Fruit fly (Drosophila melanogaster) whole organism, embryonic: ENCODE data around the gene CG42792.
A peak's percentile ranks its signal among the peaks of the same experiment; 100 is the strongest.

Source experiments
- Asciz ChIP-seq: fragments of 200-800 bp; sonication (Bioruptor generic); optimal IDR thresholded peaks from 2 replicates; lab custom pipeline; 2017; ENCODE audit warnings: missing biosample characterization, mild to moderate bottlenecking, missing genetic modification characterization, missing genetic modification reagents
- B-H2 ChIP-seq: fragments of 200-800 bp; sonication (Bioruptor generic); optimal IDR thresholded peaks from 2 replicates; lab custom pipeline; 2018; ENCODE audit warnings: missing biosample characterization, mild to moderate bottlenecking, missing genetic modification characterization
- BtbVII ChIP-seq: fragments of 200-800 bp; sonication (Bioruptor generic); optimal IDR thresholded peaks from 3 replicates; lab custom pipeline; 2017; ENCODE audit warnings: missing biosample characterization, mild to moderate bottlenecking, missing genetic modification characterization
- CG11723 ChIP-seq: fragments of 200-800 bp; sonication (Bioruptor generic); optimal IDR thresholded peaks from 2 replicates; lab custom pipeline; 2017; ENCODE audit warnings: missing biosample characterization, mild to moderate bottlenecking, missing genetic modification characterization
- CG12299 ChIP-seq: fragments of 200-800 bp; sonication (Bioruptor generic); optimal IDR thresholded peaks from 2 replicates; lab custom pipeline; 2018; ENCODE audit warnings: missing biosample characterization, mild to moderate bottlenecking, missing genetic modification characterization
- CG13775 ChIP-seq: fragments of 200-800 bp; sonication (Bioruptor generic); optimal IDR thresholded peaks from 3 replicates; lab custom pipeline; 2017; ENCODE audit warnings: missing biosample characterization, mild to moderate bottlenecking, missing genetic modification characterization
- CG18476 ChIP-seq: fragments of 200-800 bp; sonication (Bioruptor generic); optimal IDR thresholded peaks from 2 replicates; lab custom pipeline; 2016; ENCODE audit warnings: missing biosample characterization, mild to moderate bottlenecking, missing genetic modification characterization
- CG31388 ChIP-seq: fragments of 200-800 bp; sonication (Bioruptor generic); optimal IDR thresholded peaks from 2 replicates; lab custom pipeline; 2016; ENCODE audit warnings: missing biosample characterization, missing genetic modification characterization
- CG33213 ChIP-seq: fragments of 200-800 bp; sonication (Bioruptor generic); optimal IDR thresholded peaks from 3 replicates; lab custom pipeline; 2016; ENCODE audit warnings: missing biosample characterization, missing genetic modification characterization
- CG6254 ChIP-seq: fragments of 200-800 bp; sonication (Bioruptor generic); optimal IDR thresholded peaks from 3 replicates; lab custom pipeline; 2017; ENCODE audit warnings: mild to moderate bottlenecking, missing biosample characterization, missing genetic modification reagents, missing genetic modification characterization
- CG6854 ChIP-seq: fragments of 200-800 bp; sonication (Bioruptor generic); optimal IDR thresholded peaks from 3 replicates; lab custom pipeline; 2017; ENCODE audit warnings: missing biosample characterization, mild to moderate bottlenecking, missing genetic modification characterization
- CG7839 ChIP-seq: fragments of 200-800 bp; sonication (Bioruptor generic); optimal IDR thresholded peaks from 3 replicates; lab custom pipeline; 2018; ENCODE audit warnings: missing biosample characterization, mild to moderate bottlenecking, missing genetic modification characterization, moderate library complexity
- CG8359 ChIP-seq: fragments of 200-800 bp; sonication (Bioruptor generic); optimal IDR thresholded peaks from 2 replicates; lab custom pipeline; 2017; ENCODE audit warnings: missing biosample characterization, mild to moderate bottlenecking, missing genetic modification characterization, borderline replicate concordance
- CG9437 ChIP-seq: fragments of 200-800 bp; sonication (Bioruptor generic); optimal IDR thresholded peaks from 2 replicates; lab custom pipeline; 2018; ENCODE audit warnings: missing biosample characterization, mild to moderate bottlenecking, missing genetic modification characterization
- D ChIP-seq, 2 experiments: fragments of 200-800 bp in 1 of 2; fragments of >200 bp in 1 of 2; sonication (Bioruptor generic) in 1 of 2; optimal IDR thresholded peaks; 2 replicates in 1 of 2; 3 replicates in 1 of 2; lab custom pipeline; 2017; ENCODE audit warnings: mild to moderate bottlenecking in 1 of 2, missing biosample characterization in 1 of 2, missing genetic modification characterization in 1 of 2, missing genetic modification reagents in 1 of 2
- Fer1 ChIP-seq: fragments of 200-800 bp; sonication (Bioruptor generic); optimal IDR thresholded peaks from 2 replicates; lab custom pipeline; 2017; ENCODE audit warnings: missing biosample characterization, mild to moderate bottlenecking, missing genetic modification characterization
- HHEX ChIP-seq: fragments of 200-800 bp; sonication (Bioruptor generic); optimal IDR thresholded peaks from 3 replicates; lab custom pipeline; 2017; ENCODE audit warnings: missing biosample characterization, mild to moderate bottlenecking, missing genetic modification characterization, missing genetic modification reagents
- HmgZ ChIP-seq: fragments of 200-800 bp; sonication (Bioruptor generic); optimal IDR thresholded peaks from 2 replicates; lab custom pipeline; 2018; ENCODE audit warnings: missing biosample characterization, mild to moderate bottlenecking, missing genetic modification characterization
- Hr3 ChIP-seq: fragments of 200-800 bp; sonication (Bioruptor generic); optimal IDR thresholded peaks from 3 replicates; lab custom pipeline; 2016; ENCODE audit warnings: missing biosample characterization, missing genetic modification characterization
- MTF-1 ChIP-seq: fragments of 200-800 bp; sonication (Bioruptor generic); optimal IDR thresholded peaks from 2 replicates; lab custom pipeline; 2018; ENCODE audit warnings: missing biosample characterization, mild to moderate bottlenecking, missing genetic modification characterization, borderline replicate concordance
- Med ChIP-seq: fragments of 200-800 bp; sonication (Bioruptor generic); peaks from one replicate; lab custom pipeline; 2016; ENCODE audit warnings: missing biosample characterization, missing genetic modification characterization, mild to moderate bottlenecking, inconsistent platforms, moderate library complexity
- Nf-YC ChIP-seq: fragments of 200-800 bp; optimal IDR thresholded peaks from 3 replicates; lab custom pipeline; 2019; ENCODE audit warnings: missing biosample characterization, mild to moderate bottlenecking, missing genetic modification characterization, moderate library complexity
- PHDP ChIP-seq: fragments of 200-800 bp; sonication (Bioruptor generic); optimal IDR thresholded peaks from 3 replicates; lab custom pipeline; 2018; ENCODE audit warnings: missing biosample characterization, mild to moderate bottlenecking, missing genetic modification characterization, moderate library complexity
- Scr ChIP-seq: fragments of 200-800 bp; sonication (Bioruptor generic); IDR thresholded peaks from 2 replicates; pipeline ENCODE4 v1.3.6; 2022; ENCODE audit warnings: missing biosample characterization, missing genetic modification characterization; ENCODE audit not compliant: partially characterized antibody
- Sox100B ChIP-seq: fragments of 200-800 bp; sonication (Bioruptor generic); optimal IDR thresholded peaks from 3 replicates; lab custom pipeline; 2018; ENCODE audit warnings: missing biosample characterization, mild to moderate bottlenecking, missing genetic modification characterization
- Stat92E ChIP-seq, 3 experiments: fragments of >200 bp in 2 of 3; fragments of 200-800 bp in 1 of 3; sonication (Bioruptor generic) in 1 of 3; optimal IDR thresholded peaks; 2 replicates each; lab custom pipeline; 2017 to 2019; ENCODE audit warnings: missing biosample characterization in 3 of 3, missing genetic modification characterization in 3 of 3, mild to moderate bottlenecking in 1 of 3, moderate library complexity in 1 of 3
- abd-A ChIP-seq: fragments of 200-800 bp; sonication (Bioruptor generic); optimal IDR thresholded peaks from 3 replicates; lab custom pipeline; 2019; ENCODE audit warnings: missing biosample characterization, mild to moderate bottlenecking, missing genetic modification characterization, moderate library complexity
- ato ChIP-seq: fragments of 200-800 bp; sonication (Bioruptor generic); IDR thresholded peaks from 2 replicates; pipeline ENCODE4 v1.3.6; 2022; ENCODE audit warnings: missing biosample characterization, missing genetic modification characterization; ENCODE audit not compliant: partially characterized antibody
- chinmo ChIP-seq: fragments of 200-800 bp; sonication (Bioruptor generic); IDR thresholded peaks from 4 replicates; pipeline ENCODE4 v1.3.6; 2022; ENCODE audit warnings: missing biosample characterization, missing genetic modification characterization; ENCODE audit not compliant: partially characterized antibody
- crc ChIP-seq: fragments of 200-800 bp; sonication (Bioruptor generic); optimal IDR thresholded peaks from 2 replicates; lab custom pipeline; 2016; ENCODE audit warnings: missing biosample characterization, missing genetic modification characterization
- esg ChIP-seq: fragments of 200-800 bp; sonication (Bioruptor generic); conservative IDR thresholded peaks from 2 replicates; pipeline ENCODE4 v1.3.6; 2022; ENCODE audit warnings: missing biosample characterization, missing genetic modification characterization
- fd3F ChIP-seq: fragments of 200-800 bp; sonication (Bioruptor generic); optimal IDR thresholded peaks from 2 replicates; lab custom pipeline; 2018; ENCODE audit warnings: missing biosample characterization, mild to moderate bottlenecking, missing genetic modification characterization, moderate library complexity
- fd96Cb ChIP-seq: fragments of 200-800 bp; sonication (Bioruptor generic); optimal IDR thresholded peaks from 2 replicates; lab custom pipeline; 2018; ENCODE audit warnings: missing biosample characterization, mild to moderate bottlenecking, missing genetic modification characterization, moderate library complexity
- gro ChIP-seq: fragments of 200-800 bp; sonication (Bioruptor generic); optimal IDR thresholded peaks from 2 replicates; lab custom pipeline; 2016; ENCODE audit warnings: missing biosample characterization, missing genetic modification characterization
- hth ChIP-seq: fragments of >200 bp; optimal IDR thresholded peaks from 2 replicates; lab custom pipeline; 2017; ENCODE audit warnings: inconsistent platforms
- jing ChIP-seq: fragments of 200-800 bp; sonication (Bioruptor generic); optimal IDR thresholded peaks from 2 replicates; lab custom pipeline; 2018; ENCODE audit warnings: missing biosample characterization, mild to moderate bottlenecking, missing genetic modification characterization
- lab ChIP-seq: fragments of 200-800 bp; sonication (Bioruptor generic); optimal IDR thresholded peaks from 3 replicates; lab custom pipeline; 2017; ENCODE audit warnings: missing biosample characterization, missing genetic modification characterization, mild to moderate bottlenecking, moderate library complexity, missing genetic modification reagents
- lola ChIP-seq, 3 experiments: fragments of >200 bp in 2 of 3; fragments of 200-800 bp in 1 of 3; sonication (Bioruptor generic) in 1 of 3; optimal IDR thresholded peaks; 2 replicates each; lab custom pipeline; 2017 to 2019; ENCODE audit warnings: missing biosample characterization in 3 of 3, missing genetic modification characterization in 3 of 3, mild to moderate bottlenecking in 1 of 3, moderate library complexity in 1 of 3
- nau ChIP-seq: fragments of 200-800 bp; sonication (Bioruptor generic); optimal IDR thresholded peaks from 3 replicates; lab custom pipeline; 2017; ENCODE audit warnings: missing biosample characterization, mild to moderate bottlenecking, missing genetic modification characterization, missing genetic modification reagents
- rib ChIP-seq: fragments of 200-800 bp; sonication (Bioruptor generic); IDR thresholded peaks from 2 replicates; pipeline ENCODE4 v1.3.6; 2022; ENCODE audit warnings: missing biosample characterization, missing genetic modification characterization
- shn ChIP-seq: fragments of 200-800 bp; sonication (Bioruptor generic); optimal IDR thresholded peaks from 3 replicates; lab custom pipeline; 2016; ENCODE audit warnings: missing biosample characterization, missing genetic modification characterization
- slbo ChIP-seq: fragments of 200-800 bp; sonication (Bioruptor generic); IDR thresholded peaks from 2 replicates; pipeline ENCODE4 v1.3.6; 2022; ENCODE audit warnings: missing biosample characterization, missing genetic modification characterization
- tna ChIP-seq: fragments of 200-800 bp; sonication (Bioruptor generic); IDR thresholded peaks from 2 replicates; pipeline ENCODE4 v1.3.6; 2022; ENCODE audit warnings: missing biosample characterization, missing genetic modification characterization; ENCODE audit not compliant: partially characterized antibody
- twi ChIP-seq: fragments of 200-800 bp; optimal IDR thresholded peaks from 2 replicates; lab custom pipeline; 2019; ENCODE audit warnings: missing biosample characterization, mild to moderate bottlenecking, missing genetic modification characterization, moderate library complexity
- unpg ChIP-seq: fragments of 200-800 bp; sonication (Bioruptor generic); optimal IDR thresholded peaks from 3 replicates; lab custom pipeline; 2018; ENCODE audit warnings: missing biosample characterization, mild to moderate bottlenecking, missing genetic modification characterization, moderate library complexity
- vvl ChIP-seq: fragments of 200-800 bp; sonication (Bioruptor generic); IDR thresholded peaks from 2 replicates; pipeline ENCODE4 v1.3.6; 2022; ENCODE audit warnings: missing biosample characterization, missing genetic modification characterization

Gene CG42792

dm6 chr2L:15908496-15909276 lies 43.4 kb upstream of the CG42792 start (continued):
- TF ChIP-seq CG11723 (GFP tag; lab: Kevin White, UChicago) (no peak), Med (peak; percentile 88), Stat92E (GFP tag; optimal IDR thresholded peaks at IDR 0.05; lab: Kevin White, UChicago) (peak in 1 of 3 experiments; percentile 84), Scr (GFP tag; lab: Robert Waterston, UW) (0 out of 2 replicates have a peak, but pooled peaks have one; percentile 13), shn (GFP tag; lab: Kevin White, UChicago) (no peak), twi (peak; percentile 26), lab (GFP tag; lab: Kevin White, UChicago) (peak; percentile 56), CG12299 (tag; lab: Kevin White, UChicago) (peak; percentile 49), fd3F (peak; percentile 37), D (optimal IDR thresholded peaks at IDR 0.05; lab: Kevin White, UChicago) (no peak), D (GFP tag; optimal IDR thresholded peaks at IDR 0.05; lab: Kevin White, UChicago) (peak; percentile 37), tna (GFP tag; lab: Robert Waterston, UW) (0 out of 2 replicates have a peak, but pooled peaks have one; percentile 42), esg (0 out of 2 replicates have a peak, but pooled peaks have one; percentile 4), HHEX (GFP tag; lab: Kevin White, UChicago) (peak; percentile 12), CG18476 (GFP tag; lab: Kevin White, UChicago) (peak; percentile 12), CG33213 (GFP tag; lab: Kevin White, UChicago) (peak; percentile 4), lola (GFP tag; optimal IDR thresholded peaks at IDR 0.05; lab: Kevin White, UChicago) (peak in 1 of 3 experiments; percentile 43), abd-A (peak; percentile 99), BtbVII (GFP tag; lab: Kevin White, UChicago) (peak; percentile 9), slbo (GFP tag; lab: Robert Waterston, UW) (peak; percentile 50), CG6254 (GFP tag; lab: Kevin White, UChicago) (peak; percentile 35), CG7839 (tag; lab: Kevin White, UChicago) (peak; percentile 78), B-H2 (GFP tag; lab: Kevin White, UChicago) (peak; percentile 61), chinmo (GFP tag; lab: Robert Waterston, UW) (peak; percentile 98), ato (GFP tag; lab: Robert Waterston, UW) (peak; percentile 45; the same call in 1 of the 2 replicates), CG9437 (GFP tag; lab: Kevin White, UChicago) (peak; percentile 79), rib (0 out of 2 replicates have a peak, but pooled peaks have one; percentile 22), unpg (GFP tag; lab: Kevin White, UChicago) (peak; percentile 72), nau (GFP tag; lab: Kevin White, UChicago) (peak; percentile 8), HmgZ (tag; lab: Kevin White, UChicago) (peak; percentile 61), Nf-YC (tag; lab: Kevin White, UChicago) (peak; percentile 58), Asciz (GFP tag; lab: Kevin White, UChicago) (peak; percentile 65), CG13775 (GFP tag; lab: Kevin White, UChicago) (peak; percentile 4), PHDP (tag; lab: Kevin White, UChicago) (peak; percentile 79), crc (GFP tag; lab: Kevin White, UChicago) (no peak), hth (lab: Kevin White, UChicago) (no peak), CG31388 (GFP tag; lab: Kevin White, UChicago) (no peak), CG8359 (GFP tag; lab: Kevin White, UChicago) (peak; percentile 3), jing (GFP tag; lab: Kevin White, UChicago) (no peak), Hr3 (GFP tag; lab: Kevin White, UChicago) (peak; percentile 86), vvl (GFP tag; lab: Robert Waterston, UW) (peak; percentile 74), Fer1 (GFP tag; lab: Kevin White, UChicago) (peak; percentile 54), gro (GFP tag; lab: Kevin White, UChicago) (peak; percentile 60), fd96Cb (tag; lab: Kevin White, UChicago) (peak; percentile 74), MTF-1 (no peak), CG6854 (GFP tag; lab: Kevin White, UChicago) (peak; percentile 52), Sox100B (GFP tag; lab: Kevin White, UChicago) (peak; percentile 65)
